Worm (Caenorhabditis elegans) whole organism, L3 larva: ENCODE results near the gene gnrr-3.

ENCODE experiments used
- ama-1 ChIP-seq: fragments of 150-350 bp; optimal IDR thresholded peaks from 2 replicates; lab custom pipeline; 2018
- egl-27 ChIP-seq: sonication (generic microtip); optimal IDR thresholded peaks from 4 replicates; lab custom pipeline; 2017; ENCODE audit warnings: missing biosample characterization, missing genetic modification reagents, missing genetic modification characterization
- fos-1 ChIP-seq: fragments of 150-350 bp; optimal IDR thresholded peaks from 2 replicates; lab custom pipeline; 2014; ENCODE audit warnings: missing biosample characterization, missing genetic modification characterization
- lin-39 ChIP-seq: fragments of 150-350 bp; optimal IDR thresholded peaks from 2 replicates; lab custom pipeline; 2018; ENCODE audit warnings: missing biosample characterization, missing genetic modification reagents, missing genetic modification characterization
- nfya-1 ChIP-seq: sonication (generic microtip); optimal IDR thresholded peaks from 2 replicates; lab custom pipeline; 2017; ENCODE audit warnings: missing genetic modification characterization, mild to moderate bottlenecking, missing compliant biosample characterization, antibody characterized with exemption, moderate library complexity; ENCODE audit not compliant: insufficient read depth
- nhr-28 ChIP-seq: fragments of 150-350 bp; optimal IDR thresholded peaks from 2 replicates; lab custom pipeline; 2014; ENCODE audit warnings: missing biosample characterization, missing genetic modification characterization
- snpc-4 ChIP-seq: fragments of 150-350 bp; optimal IDR thresholded peaks from 2 replicates; lab custom pipeline; 2014; ENCODE audit warnings: missing biosample characterization, missing genetic modification characterization
- zag-1 ChIP-seq: fragments of 150-350 bp; optimal IDR thresholded peaks from 2 replicates; lab custom pipeline; 2014; ENCODE audit warnings: missing biosample characterization, missing genetic modification characterization

DNA sequence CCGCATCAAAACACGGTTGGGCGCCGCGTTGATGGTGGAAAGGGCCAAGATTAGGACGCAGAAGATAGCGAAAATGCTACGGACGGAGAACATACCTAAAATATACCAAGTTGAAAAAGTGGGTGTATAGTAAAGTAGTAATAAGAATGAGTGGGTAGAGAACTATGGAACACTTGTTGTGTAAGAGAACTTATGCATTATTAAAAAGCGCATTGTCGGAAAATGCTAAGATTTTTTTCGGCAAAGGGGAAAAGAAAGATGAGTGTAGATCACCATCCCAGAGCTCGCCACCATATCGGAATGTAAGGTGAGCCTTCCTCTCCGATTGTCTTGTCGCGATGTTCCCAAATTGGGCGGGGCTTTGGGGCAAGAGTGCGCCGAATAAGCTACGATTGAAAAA lies 38.6 kb downstream of the gnrr-3 start, which contains the start of gene flp-28:
- TF ChIP-seq egl-27 (no peak), fos-1 (tag; lab: Kevin White, UChicago) (no peak), nhr-28 (tag; lab: Kevin White, UChicago) (no peak), snpc-4 (no peak), ama-1 (lab: Kevin White, UChicago) (no peak), lin-39 (no peak), zag-1 (tag; lab: Kevin White, UChicago) (no peak), nfya-1 (tag; lab: Kevin White, UChicago) (no peak)
